Worm (Caenorhabditis elegans): ENCODE data around the gene F22H10.6.

- no peak for TF ChIP-seq nhr-28 (tag; optimal IDR thresholded peaks at IDR 0.05)
- TF ChIP-seq elt-1 (tag; optimal IDR thresholded peaks at IDR 0.05): no peak
- no peak for TF ChIP-seq hmg-11 (tag; optimal IDR thresholded peaks at IDR 0.05)
- TF ChIP-seq mdl-1 (tag; optimal IDR thresholded peaks at IDR 0.05): no peak
- TF ChIP-seq ama-1 (optimal IDR thresholded peaks at IDR 0.05): no peak
- TF ChIP-seq fos-1 (tag; optimal IDR thresholded peaks at IDR 0.05): no peak
- no peak for TF ChIP-seq aly-2 (tag; optimal IDR thresholded peaks at IDR 0.05)
- no peak for TF ChIP-seq zag-1 (tag; optimal IDR thresholded peaks at IDR 0.05)
- TF ChIP-seq R02D3.7 (tag; optimal IDR thresholded peaks at IDR 0.05): no peak
- TF ChIP-seq jun-1 (tag; optimal IDR thresholded peaks at IDR 0.05): no peak
- no peak for TF ChIP-seq lin-15B (tag; optimal IDR thresholded peaks at IDR 0.05)
- no peak for TF ChIP-seq ztf-4 (tag; optimal IDR thresholded peaks at IDR 0.05)
- no peak for TF ChIP-seq unc-39 (tag; optimal IDR thresholded peaks at IDR 0.05)
- TF ChIP-seq unc-62 (GFP tag; optimal IDR thresholded peaks at IDR 0.05): no peak
These were observed 15.4 kb downstream of the F22H10.6 start for ce11 chrX:16675712-16676111.

Data from whole organism, L3 larva.